Worm (Caenorhabditis elegans): Measurements from ENCODE around the gene T13C5.6.

Gene T13C5.6

DNA sequence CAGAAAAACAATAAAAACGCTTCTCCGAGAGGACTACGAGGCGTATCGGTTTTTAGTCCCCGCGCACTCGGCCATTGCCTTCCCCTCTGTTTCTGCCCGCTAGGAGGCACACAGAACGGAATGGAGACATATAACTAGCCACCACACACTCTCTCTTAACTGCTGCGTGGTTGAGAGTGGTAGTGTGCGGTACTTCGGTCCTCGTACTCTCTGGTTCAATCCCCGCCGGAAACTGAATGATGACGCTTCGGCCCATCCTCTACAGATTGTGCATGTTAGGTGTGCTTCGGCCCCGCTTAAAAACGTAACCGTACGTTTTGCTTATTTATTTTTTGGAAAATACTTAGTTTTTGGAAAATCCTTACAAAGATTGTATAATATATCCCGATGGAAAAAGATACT, at the start of gene T13C5.6:
Gene T13C5.6 (minus strand): TSS at position 1 of the 402 bp plus-strand sequence.
- TF ChIP-seq unc-120 (tag; optimal IDR thresholded peaks at IDR 0.05; ENCODE audit: poor library complexity, severe bottlenecking) (peak; percentile 97), ceh-43 (GFP tag; optimal IDR thresholded peaks at IDR 0.05) (peak; percentile 95), sptf-1 (tag; optimal IDR thresholded peaks at IDR 0.05) (peak; percentile 98), mls-2 (tag; optimal IDR thresholded peaks at IDR 0.05) (peak; percentile 99), pha-4 (tag; optimal IDR thresholded peaks at IDR 0.05) (peak; percentile 95), snpc-4 (tag; optimal IDR thresholded peaks at IDR 0.05) (no peak), unc-39 (tag; optimal IDR thresholded peaks at IDR 0.05) (peak; percentile 89), elt-3 (tag; optimal IDR thresholded peaks at IDR 0.05) (peak; percentile 45), ham-2 (GFP tag; optimal IDR thresholded peaks at IDR 0.05) (peak; percentile 97), ceh-83 (GFP tag; optimal IDR thresholded peaks at IDR 0.05) (peak; percentile 97), lin-32 (GFP tag; optimal IDR thresholded peaks at IDR 0.05) (peak; percentile 96), M03D4.4 (tag; optimal IDR thresholded peaks at IDR 0.05) (peak; percentile 97), nhr-237 (tag; optimal IDR thresholded peaks at IDR 0.05) (peak; percentile 76), nhr-28 (tag; optimal IDR thresholded peaks at IDR 0.05) (peak; percentile 75), cnd-1 (tag; optimal IDR thresholded peaks at IDR 0.05) (peak; percentile 98), unc-62 (GFP tag; optimal IDR thresholded peaks at IDR 0.05) (peak; percentile 84), tbx-8 (GFP tag; optimal IDR thresholded peaks at IDR 0.05) (peak; percentile 97), flh-1 (GFP tag; optimal IDR thresholded peaks at IDR 0.05) (peak; percentile 89), nhr-2 (tag; optimal IDR thresholded peaks at IDR 0.05) (peak; percentile 18), ces-1 (GFP tag; optimal IDR thresholded peaks at IDR 0.05) (peak; percentile 84), lsy-2 (tag; optimal IDR thresholded peaks at IDR 0.05) (peak; percentile 72), ceh-39 (tag; optimal IDR thresholded peaks at IDR 0.05) (peak; percentile 62), lin-13 (tag; optimal IDR thresholded peaks at IDR 0.05) (peak; percentile 90), ztf-11 (tag; optimal IDR thresholded peaks at IDR 0.05) (peak; percentile 66), nhr-12 (tag; optimal IDR thresholded peaks at IDR 0.05) (peak; percentile 64), zip-8 (tag; optimal IDR thresholded peaks at IDR 0.05) (no peak), mep-1 (tag; optimal IDR thresholded peaks at IDR 0.05) (peak; percentile 94), mab-5 (tag; optimal IDR thresholded peaks at IDR 0.05) (peak; percentile 26), drap-1 (GFP tag; optimal IDR thresholded peaks at IDR 0.05) (peak; percentile 99), bed-3 (GFP tag; optimal IDR thresholded peaks at IDR 0.05) (peak; percentile 91), sem-2 (GFP tag; optimal IDR thresholded peaks at IDR 0.05) (peak; percentile 93), blmp-1 (tag; optimal IDR thresholded peaks at IDR 0.05) (no peak), hlh-1 (tag; optimal IDR thresholded peaks at IDR 0.05) (peak; percentile 78), elt-1 (tag; optimal IDR thresholded peaks at IDR 0.05; ENCODE audit: borderline replicate concordance, insufficient read depth) (peak; percentile 37), nhr-76 (tag; optimal IDR thresholded peaks at IDR 0.05) (peak; percentile 71)

DNA sequence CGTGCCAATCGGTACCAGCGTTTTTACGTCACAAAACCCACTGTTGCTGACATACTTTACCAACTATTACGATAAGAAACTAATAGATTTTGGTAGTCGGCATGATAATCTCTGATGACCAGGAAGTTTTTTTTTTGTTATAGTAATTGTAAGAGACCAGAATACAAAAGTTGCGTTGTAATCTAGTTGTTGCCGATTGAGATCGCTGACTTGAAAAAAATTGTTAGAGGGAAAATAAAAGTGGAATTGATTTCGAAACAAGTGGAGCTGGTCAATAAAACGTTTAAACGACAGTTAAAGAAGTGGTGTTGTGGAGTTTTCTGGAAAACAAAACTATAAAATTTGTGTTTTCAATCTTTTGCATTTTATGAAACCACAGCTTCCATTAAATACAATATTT, 49.5 kb upstream of the T13C5.6 start:
- TF ChIP-seq elt-1 (tag; optimal IDR thresholded peaks at IDR 0.05; ENCODE audit: borderline replicate concordance, insufficient read depth) (no peak), M03D4.4 (tag; optimal IDR thresholded peaks at IDR 0.05) (no peak), drap-1 (GFP tag; optimal IDR thresholded peaks at IDR 0.05) (no peak), nhr-12 (tag; optimal IDR thresholded peaks at IDR 0.05) (no peak), unc-39 (tag; optimal IDR thresholded peaks at IDR 0.05) (no peak), mls-2 (tag; optimal IDR thresholded peaks at IDR 0.05) (no peak), snpc-4 (tag; optimal IDR thresholded peaks at IDR 0.05) (no peak), nhr-28 (tag; optimal IDR thresholded peaks at IDR 0.05) (no peak), ceh-83 (GFP tag; optimal IDR thresholded peaks at IDR 0.05) (no peak), sem-2 (GFP tag; optimal IDR thresholded peaks at IDR 0.05) (no peak), unc-62 (GFP tag; optimal IDR thresholded peaks at IDR 0.05) (no peak), hlh-1 (tag; optimal IDR thresholded peaks at IDR 0.05) (no peak), unc-120 (tag; optimal IDR thresholded peaks at IDR 0.05; ENCODE audit: poor library complexity, severe bottlenecking) (no peak), ceh-39 (tag; optimal IDR thresholded peaks at IDR 0.05) (no peak), elt-3 (tag; optimal IDR thresholded peaks at IDR 0.05) (no peak)

DNA sequence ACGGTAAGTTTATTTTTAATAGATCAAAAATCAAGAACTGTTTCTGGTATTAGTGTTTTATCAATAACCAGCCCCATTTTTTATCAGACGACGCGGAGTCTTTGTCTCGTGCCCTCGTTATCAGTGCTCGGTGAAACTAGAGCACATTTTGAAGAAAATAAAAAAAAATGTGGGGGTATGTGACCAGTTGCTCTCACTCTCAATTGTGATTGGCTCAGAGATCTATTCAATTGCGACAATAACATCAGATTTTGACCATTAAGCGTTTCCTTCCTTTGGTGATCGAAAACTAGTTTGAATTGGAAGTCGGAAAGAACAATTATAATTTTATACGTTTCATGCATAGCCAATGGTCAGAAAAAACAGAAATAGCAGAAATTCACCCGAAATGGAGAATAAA, 48.9 kb upstream of the T13C5.6 start:
- TF ChIP-seq nhr-2 (tag; optimal IDR thresholded peaks at IDR 0.05): no peak
- TF ChIP-seq mab-5 (tag; optimal IDR thresholded peaks at IDR 0.05): no peak
- no peak for TF ChIP-seq mep-1 (tag; optimal IDR thresholded peaks at IDR 0.05)
- no peak for TF ChIP-seq hlh-1 (tag; optimal IDR thresholded peaks at IDR 0.05)
- TF ChIP-seq snpc-4 (tag; optimal IDR thresholded peaks at IDR 0.05): no peak
- no peak for TF ChIP-seq drap-1 (GFP tag; optimal IDR thresholded peaks at IDR 0.05)
- no peak for TF ChIP-seq ceh-43 (GFP tag; optimal IDR thresholded peaks at IDR 0.05)
- TF ChIP-seq ceh-83 (GFP tag; optimal IDR thresholded peaks at IDR 0.05): no peak
- no peak for TF ChIP-seq lin-32 (GFP tag; optimal IDR thresholded peaks at IDR 0.05)
- no peak for TF ChIP-seq ces-1 (GFP tag; optimal IDR thresholded peaks at IDR 0.05)
- TF ChIP-seq unc-120 (tag; optimal IDR thresholded peaks at IDR 0.05; ENCODE audit: poor library complexity, severe bottlenecking): no peak
